Worm (Caenorhabditis elegans) whole organism, L2 larva: ENCODE measurements around the gene T19D12.2.

Experiments
- C34F6.9 ChIP-seq: fragments of 150-350 bp; optimal IDR thresholded peaks from 2 replicates; lab custom pipeline; 2014; ENCODE audit warnings: missing biosample characterization, missing genetic modification characterization
- F13H6.1 ChIP-seq: sonication (generic microtip); optimal IDR thresholded peaks from 2 replicates; lab custom pipeline; 2016; ENCODE audit warnings: missing genetic modification characterization, missing compliant biosample characterization
- R02D3.7 ChIP-seq: fragments of 150-350 bp; optimal IDR thresholded peaks from 2 replicates; lab custom pipeline; 2014; ENCODE audit warnings: missing biosample characterization, missing genetic modification characterization
- alr-1 ChIP-seq: fragments of 150-350 bp; optimal IDR thresholded peaks from 2 replicates; lab custom pipeline; 2014; ENCODE audit warnings: missing biosample characterization, missing genetic modification characterization
- aly-2 ChIP-seq: fragments of 150-350 bp; optimal IDR thresholded peaks from 2 replicates; lab custom pipeline; 2014; ENCODE audit warnings: missing biosample characterization, missing genetic modification characterization
- ama-1 ChIP-seq: fragments of 150-350 bp; optimal IDR thresholded peaks from 2 replicates; lab custom pipeline; 2018; ENCODE audit warnings: inconsistent platforms
- blmp-1 ChIP-seq: sonication (generic microtip); optimal IDR thresholded peaks from 2 replicates; lab custom pipeline; 2017; ENCODE audit warnings: missing genetic modification characterization, mild to moderate bottlenecking, missing compliant biosample characterization, antibody characterized with exemption, moderate library complexity; ENCODE audit not compliant: insufficient read depth
- ceh-16 ChIP-seq: fragments of 150-350 bp; optimal IDR thresholded peaks from 2 replicates; lab custom pipeline; 2014; ENCODE audit warnings: missing biosample characterization, missing genetic modification characterization
- crh-2 ChIP-seq: sonication (generic microtip); optimal IDR thresholded peaks from 2 replicates; lab custom pipeline; 2017; ENCODE audit warnings: missing biosample characterization, missing genetic modification characterization
- egl-27 ChIP-seq: sonication (generic microtip); optimal IDR thresholded peaks from 3 replicates; lab custom pipeline; 2017; ENCODE audit warnings: missing biosample characterization, missing genetic modification reagents, missing genetic modification characterization
- elt-1 ChIP-seq: fragments of 150-350 bp; optimal IDR thresholded peaks from 2 replicates; lab custom pipeline; 2014; ENCODE audit warnings: missing biosample characterization, missing genetic modification characterization
- elt-3 ChIP-seq: sonication (generic microtip); optimal IDR thresholded peaks from 2 replicates; lab custom pipeline; 2017; ENCODE audit warnings: missing biosample characterization, missing genetic modification characterization
- fos-1 ChIP-seq: fragments of 150-350 bp; optimal IDR thresholded peaks from 2 replicates; lab custom pipeline; 2014; ENCODE audit warnings: missing biosample characterization, missing genetic modification characterization
- gmeb-1 ChIP-seq: fragments of 150-350 bp; optimal IDR thresholded peaks from 2 replicates; lab custom pipeline; 2014; ENCODE audit warnings: missing biosample characterization, missing genetic modification characterization
- lin-13 ChIP-seq: fragments of 150-350 bp; optimal IDR thresholded peaks from 2 replicates; lab custom pipeline; 2014; ENCODE audit warnings: missing biosample characterization, missing genetic modification reagents, missing genetic modification characterization
- lin-39 ChIP-seq: fragments of 150-350 bp; optimal IDR thresholded peaks from 2 replicates; lab custom pipeline; 2014; ENCODE audit warnings: missing biosample characterization, missing genetic modification reagents, missing genetic modification characterization
- mbf-1 ChIP-seq: sonication (generic microtip); optimal IDR thresholded peaks from 2 replicates; lab custom pipeline; 2017; ENCODE audit warnings: missing biosample characterization, missing genetic modification characterization
- mdl-1 ChIP-seq, 2 experiments: fragments of 150-350 bp in 1 of 2; sonication (generic microtip) in 1 of 2; optimal IDR thresholded peaks; 2 replicates each; lab custom pipeline; 2017; ENCODE audit warnings: missing biosample characterization in 2 of 2, missing genetic modification characterization in 2 of 2
- nhr-10 ChIP-seq: sonication (generic microtip); optimal IDR thresholded peaks from 2 replicates; lab custom pipeline; 2017; ENCODE audit warnings: missing biosample characterization, missing genetic modification characterization
- nhr-11 ChIP-seq: fragments of 150-350 bp; optimal IDR thresholded peaks from 2 replicates; lab custom pipeline; 2014; ENCODE audit warnings: missing biosample characterization, missing genetic modification characterization
- nhr-129 ChIP-seq: fragments of 150-350 bp; optimal IDR thresholded peaks from 2 replicates; lab custom pipeline; 2014; ENCODE audit warnings: missing biosample characterization, missing genetic modification characterization
- nhr-21 ChIP-seq: fragments of 150-350 bp; optimal IDR thresholded peaks from 2 replicates; lab custom pipeline; 2014; ENCODE audit warnings: missing biosample characterization, missing genetic modification characterization
- nhr-23 ChIP-seq: fragments of 150-350 bp; optimal IDR thresholded peaks from 2 replicates; lab custom pipeline; 2014; ENCODE audit warnings: missing biosample characterization, missing genetic modification reagents, missing genetic modification characterization
- nhr-6 ChIP-seq: fragments of 150-350 bp; optimal IDR thresholded peaks from 2 replicates; lab custom pipeline; 2014; ENCODE audit warnings: missing biosample characterization, missing genetic modification characterization
- peb-1 ChIP-seq: fragments of 150-350 bp; optimal IDR thresholded peaks from 2 replicates; lab custom pipeline; 2014; ENCODE audit warnings: missing biosample characterization, missing genetic modification characterization
- sem-4 ChIP-seq: fragments of 150-350 bp; optimal IDR thresholded peaks from 2 replicates; lab custom pipeline; 2014; ENCODE audit warnings: missing biosample characterization, missing genetic modification reagents, missing genetic modification characterization
- skn-1 ChIP-seq: sonication (generic microtip); optimal IDR thresholded peaks from 2 replicates; lab custom pipeline; 2017; ENCODE audit warnings: missing biosample characterization, missing genetic modification characterization
- sma-9 ChIP-seq, 2 experiments: fragments of 150-350 bp in 1 of 2; sonication (generic microtip) in 1 of 2; optimal IDR thresholded peaks; 2 replicates each; lab custom pipeline; 2014 to 2016; ENCODE audit warnings: missing genetic modification characterization in 2 of 2, mild to moderate bottlenecking in 1 of 2, missing biosample characterization in 1 of 2, missing compliant biosample characterization in 1 of 2, missing genetic modification reagents in 1 of 2, moderate library complexity in 1 of 2
- snpc-4 ChIP-seq: fragments of 150-350 bp; optimal IDR thresholded peaks from 2 replicates; lab custom pipeline; 2014; ENCODE audit warnings: missing biosample characterization, missing genetic modification characterization
- unc-55 ChIP-seq: fragments of 150-350 bp; sonication (generic microtip); optimal IDR thresholded peaks from 3 replicates; lab custom pipeline; 2014; ENCODE audit warnings: missing biosample characterization, missing genetic modification reagents, missing genetic modification characterization
- unc-62 ChIP-seq: fragments of 150-350 bp; optimal IDR thresholded peaks from 2 replicates; lab custom pipeline; 2014; ENCODE audit warnings: missing biosample characterization, missing genetic modification reagents, missing genetic modification characterization
- zag-1 ChIP-seq: fragments of 150-350 bp; optimal IDR thresholded peaks from 2 replicates; lab custom pipeline; 2014; ENCODE audit warnings: missing biosample characterization, missing genetic modification characterization
- ztf-1 ChIP-seq: fragments of 200-800 bp; sonication (Bioruptor generic); conservative IDR thresholded peaks from 2 replicates; pipeline ENCODE4 v1.3.6; 2022; ENCODE audit warnings: missing genetic modification characterization, missing compliant biosample characterization

The T19D12.2 gene

DNA sequence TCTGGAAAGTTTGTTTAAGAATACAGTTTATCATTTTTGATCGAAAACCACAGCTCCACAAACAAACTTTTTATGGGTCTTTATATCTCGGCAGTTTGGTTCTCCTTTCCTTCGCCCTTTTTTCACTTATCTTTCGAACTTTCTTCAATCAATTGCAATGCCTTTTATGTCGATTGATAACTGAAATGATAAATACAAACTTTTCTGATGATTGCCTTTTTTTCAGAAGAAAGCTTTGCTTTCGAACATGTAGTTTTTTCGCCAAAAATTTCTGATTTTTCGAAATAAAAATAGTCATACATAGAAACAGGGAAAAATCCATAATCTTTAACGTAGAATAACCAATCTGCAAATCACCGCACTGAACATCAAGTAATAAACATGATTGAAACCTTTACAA is at the start of gene T19D12.2:
T19D12.2 (plus strand) TSS at position 125 of the 400 bp plus-strand sequence.
- TF ChIP-seq elt-3 (tag; lab: Kevin White, UChicago) (no peak), aly-2 (tag; lab: Kevin White, UChicago) (no peak), crh-2 (tag; lab: Kevin White, UChicago) (no peak), egl-27 (no peak), nhr-11 (no peak), fos-1 (peak; percentile 82)
- TF ChIP-seq, all 48 proteins: peak for 1

DNA sequence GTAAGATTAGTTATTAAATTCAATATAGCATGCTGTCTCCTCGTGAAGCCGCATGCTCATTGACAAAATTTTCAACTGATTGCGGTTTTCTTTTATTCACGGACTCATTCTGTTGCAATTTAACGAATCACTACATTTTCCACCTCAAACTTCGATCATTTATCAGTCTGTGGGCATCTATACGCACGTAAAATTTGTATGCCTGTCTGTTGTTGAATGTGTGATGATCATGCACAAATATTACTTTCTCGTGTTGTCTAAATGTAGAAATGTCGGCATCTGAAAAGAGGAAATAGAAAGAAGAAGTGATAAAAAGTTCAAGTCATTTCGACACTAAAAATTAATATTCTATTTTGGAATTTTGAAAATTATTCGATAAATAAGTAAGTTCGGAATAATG is 48.6 kb upstream of the T19D12.2 start:
- no peak for TF ChIP-seq mbf-1 (tag; lab: Kevin White, UChicago)
- TF ChIP-seq nhr-21 (tag; lab: Kevin White, UChicago): no peak
- peak; percentile 87 for TF ChIP-seq fos-1
- TF ChIP-seq ztf-1: no peak
- TF ChIP-seq F13H6.1 (tag; lab: Kevin White, UChicago): peak; percentile 3
- peak; percentile 22 for TF ChIP-seq sma-9 (GFP tag; optimal IDR thresholded peaks at IDR 0.05; lab: Kevin White, UChicago)
- TF ChIP-seq sma-9 (tag; optimal IDR thresholded peaks at IDR 0.05; lab: Kevin White, UChicago): no peak
- TF ChIP-seq crh-2 (tag; lab: Kevin White, UChicago): peak; percentile 48
- no peak for TF ChIP-seq snpc-4 (tag; lab: Kevin White, UChicago)

DNA sequence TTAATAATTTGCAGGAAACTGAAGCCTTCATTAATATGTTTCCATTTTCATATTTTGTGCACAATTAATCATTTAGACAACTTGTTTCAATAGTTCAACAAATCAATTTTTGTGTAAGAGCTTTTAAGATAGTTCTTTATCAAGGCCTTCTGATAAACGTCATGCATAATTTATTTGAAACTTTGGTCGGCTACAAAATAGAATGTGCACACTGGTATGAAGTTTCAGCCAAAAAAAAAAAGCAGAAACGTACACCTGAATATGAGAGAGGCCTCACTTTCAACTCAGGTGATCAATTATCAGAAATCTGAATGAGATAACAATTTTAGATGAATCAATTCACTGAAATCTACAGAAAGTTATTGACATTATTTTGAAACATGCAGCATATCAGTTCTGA is 46.6 kb upstream of the T19D12.2 start:
- TF ChIP-seq fos-1: peak; percentile 18
- no peak for TF ChIP-seq ama-1 (lab: Kevin White, UChicago)

DNA sequence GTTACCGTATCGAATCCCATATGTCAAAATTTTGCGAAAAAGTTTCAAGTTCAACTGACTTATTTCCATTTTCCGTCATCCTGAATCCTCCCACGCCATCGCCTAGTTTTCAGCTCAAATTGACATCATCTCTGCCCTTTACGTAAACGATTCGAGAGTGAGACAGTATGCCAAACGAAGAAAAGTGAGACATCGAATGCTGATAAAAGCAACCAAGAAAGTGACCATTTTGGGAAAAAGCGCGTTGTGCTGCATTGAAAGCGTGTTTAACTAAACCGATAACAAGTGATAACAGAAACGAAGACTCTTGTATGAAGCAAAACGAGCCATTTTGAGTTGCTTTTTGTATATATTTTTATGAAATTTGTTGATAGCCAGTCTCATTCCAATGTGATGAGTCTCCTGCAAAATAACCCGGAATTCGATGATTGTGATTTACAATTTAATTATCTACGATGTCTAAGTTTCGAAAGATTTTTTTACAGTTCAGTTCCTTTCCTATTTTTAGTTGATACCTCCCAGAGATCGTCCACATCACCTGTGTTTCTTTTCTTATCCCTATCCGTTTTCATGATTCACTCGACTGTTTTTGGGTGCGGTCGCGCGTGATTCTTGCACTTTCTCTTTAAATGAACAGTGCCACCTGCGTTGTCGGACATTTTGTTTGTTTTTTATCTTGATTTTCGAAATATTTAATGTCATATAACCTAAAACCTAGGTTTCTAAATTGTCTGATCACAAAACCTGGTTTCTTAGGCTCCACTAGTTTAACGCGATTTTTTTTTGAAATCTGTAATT is 45.7 kb upstream of the T19D12.2 start:
- TF ChIP-seq peb-1 (tag; lab: Kevin White, UChicago) (no peak), F13H6.1 (tag; lab: Kevin White, UChicago) (peak; percentile 67), nhr-23 (tag; lab: Kevin White, UChicago) (no peak), mbf-1 (tag; lab: Kevin White, UChicago) (no peak), nhr-10 (tag; lab: Kevin White, UChicago) (no peak), nhr-6 (no peak), unc-55 (GFP tag; lab: Kevin White, UChicago) (no peak), sma-9 (GFP tag; optimal IDR thresholded peaks at IDR 0.05; lab: Kevin White, UChicago) (peak; percentile 29), sma-9 (tag; optimal IDR thresholded peaks at IDR 0.05; lab: Kevin White, UChicago) (no peak), alr-1 (no peak), R02D3.7 (tag; lab: Kevin White, UChicago) (no peak), mdl-1 (tag; optimal IDR thresholded peaks at IDR 0.05; lab: Kevin White, UChicago) (no peak), sem-4 (tag; lab: Kevin White, UChicago) (no peak), crh-2 (tag; lab: Kevin White, UChicago) (peak; percentile 41), ceh-16 (no peak), blmp-1 (tag; lab: Kevin White, UChicago) (no peak), ztf-1 (no peak), nhr-129 (tag; lab: Kevin White, UChicago) (peak; percentile 12), skn-1 (tag; lab: Kevin White, UChicago) (no peak), fos-1 (peak; percentile 92), nhr-21 (tag; lab: Kevin White, UChicago) (no peak), zag-1 (tag; lab: Kevin White, UChicago) (no peak), ama-1 (lab: Kevin White, UChicago) (no peak), egl-27 (no peak), gmeb-1 (tag; lab: Kevin White, UChicago) (no peak)

DNA sequence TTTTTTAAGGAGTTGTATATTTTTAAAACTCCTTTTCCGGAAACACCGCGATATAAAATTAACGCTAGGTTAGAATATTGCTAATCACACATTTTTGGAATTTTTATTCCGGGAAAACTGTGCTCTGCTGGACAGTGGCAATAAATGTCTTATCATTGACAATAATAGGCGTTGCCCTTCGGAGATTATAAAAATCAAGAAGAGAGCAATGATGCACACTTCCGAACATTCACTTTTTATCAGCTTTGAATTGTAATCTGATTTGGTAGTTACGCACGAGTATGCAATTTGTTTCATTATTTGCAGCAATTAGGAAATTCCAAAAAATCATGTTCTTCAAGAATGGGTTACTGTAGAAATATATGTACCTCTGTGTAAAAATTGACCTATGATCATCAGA is 45.0 kb upstream of the T19D12.2 start:
- no peak for TF ChIP-seq nhr-6
- TF ChIP-seq C34F6.9 (tag; lab: Kevin White, UChicago): no peak
- TF ChIP-seq lin-13 (GFP tag; lab: Kevin White, UChicago): no peak
- TF ChIP-seq fos-1: peak; percentile 85
- no peak for TF ChIP-seq sem-4 (tag; lab: Kevin White, UChicago)
- TF ChIP-seq ceh-16: no peak
- no peak for TF ChIP-seq unc-62 (GFP tag; lab: Kevin White, UChicago)
- TF ChIP-seq elt-1: no peak
- peak; percentile 38 for TF ChIP-seq sma-9 (GFP tag; optimal IDR thresholded peaks at IDR 0.05; lab: Kevin White, UChicago)
- TF ChIP-seq sma-9 (tag; optimal IDR thresholded peaks at IDR 0.05; lab: Kevin White, UChicago): no peak
- TF ChIP-seq lin-39 (tag; lab: Kevin White, UChicago): no peak
- no peak for TF ChIP-seq peb-1 (tag; lab: Kevin White, UChicago)
- no peak for TF ChIP-seq egl-27
